Worm (Caenorhabditis elegans) whole organism, dauer: Measurements from ENCODE around the gene F20D12.12.
"Not testable (repeated sequence)": the region's sequence is repeated elsewhere in the genome, so short reads cannot be mapped to it uniquely, and the experiment has no call there.

Experiments
- unc-62 ChIP-seq: sonication (generic microtip); optimal IDR thresholded peaks from 2 replicates; lab custom pipeline; 2017; ENCODE audit warnings: missing biosample characterization, missing genetic modification reagents, missing genetic modification characterization

The F20D12.12 gene

DNA sequence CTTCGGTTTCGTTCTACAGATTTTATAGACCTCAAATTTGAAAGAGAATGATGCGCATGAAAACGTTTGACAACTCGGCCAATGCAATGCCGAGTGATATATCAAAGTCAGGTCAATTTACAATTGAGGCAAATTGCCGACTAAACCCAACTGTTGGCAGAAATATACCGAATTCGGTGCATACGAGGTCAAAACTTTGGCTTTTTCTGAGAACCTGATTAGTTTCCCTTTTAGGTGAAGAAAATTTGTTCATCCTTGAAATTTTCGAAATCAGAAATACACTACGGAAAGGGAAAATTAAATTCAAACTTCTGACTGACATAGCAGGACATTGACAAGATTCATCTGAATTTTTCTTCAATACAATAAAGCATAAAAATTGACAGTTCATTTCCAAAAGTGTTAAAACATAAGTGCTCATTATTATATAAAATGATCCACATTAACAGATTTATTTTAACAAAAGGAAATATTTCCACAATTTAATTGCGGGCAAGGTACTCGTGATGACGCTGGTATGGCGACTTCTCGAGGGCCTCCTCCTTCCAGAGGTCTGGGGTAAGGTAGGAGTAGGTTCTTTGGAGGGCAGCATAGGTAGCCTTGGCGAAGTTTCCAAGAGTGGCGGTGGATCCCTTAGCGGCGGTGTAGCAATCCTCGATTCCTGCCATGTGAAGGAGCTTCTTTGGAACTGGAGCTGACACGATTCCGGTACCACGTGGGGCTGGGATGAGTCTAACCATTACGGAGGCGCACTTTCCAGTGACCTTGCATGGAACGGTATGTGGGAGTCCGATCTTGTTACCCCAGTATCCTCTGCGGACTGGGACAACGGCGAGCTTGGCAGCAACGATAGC lies 22.0 kb upstream of the F20D12.12 start:
- no peak for TF ChIP-seq unc-62 (GFP tag; lab: Kevin White, UChicago)

- TF ChIP-seq unc-62 (GFP tag; lab: Kevin White, UChicago) = no peak
These were observed 21.0 kb upstream of the F20D12.12 start, which contains the start of gene rps-2 for ce11 chrIV:7926102-7926840. rps-2 (minus strand) TSS chrIV:7926391.

DNA sequence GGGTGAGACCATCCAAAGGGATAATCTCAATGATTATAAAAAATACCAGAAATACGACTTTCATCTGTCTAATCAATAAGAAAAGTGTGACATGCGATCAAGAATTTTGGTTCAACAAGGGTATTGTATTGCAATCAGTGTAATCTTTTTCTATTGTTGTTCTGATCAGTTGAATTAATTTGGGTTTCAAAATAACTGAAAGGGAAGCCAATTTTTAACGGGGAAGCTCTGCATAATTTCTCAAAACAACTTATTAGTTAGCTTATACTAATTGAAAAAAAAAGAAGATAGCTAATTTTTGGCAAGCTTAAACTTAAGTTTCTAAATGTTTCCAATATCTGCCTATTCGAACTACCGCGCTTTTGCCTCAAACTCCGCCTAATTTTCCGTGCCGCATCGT lies 20.0 kb upstream of the F20D12.12 start, which contains the start of gene C49H3.12:
TSS of gene C49H3.12 (minus strand) at position 101 of the 400 bp plus-strand sequence.
- TF ChIP-seq unc-62 (GFP tag; lab: Kevin White, UChicago) = no peak

- no peak for TF ChIP-seq unc-62 (GFP tag; lab: Kevin White, UChicago)
These were observed 19.4 kb upstream of the F20D12.12 start, which contains the start of gene gcy-8 for ce11 chrIV:7927852-7928251. gcy-8 (plus strand) TSS chrIV:7928152.

ce11 chrIV:7931873-7932272 lies 15.4 kb upstream of the F20D12.12 start:
- no peak for TF ChIP-seq unc-62 (GFP tag; lab: Kevin White, UChicago)

- no peak for TF ChIP-seq unc-62 (GFP tag; lab: Kevin White, UChicago)
These were observed 13.5 kb upstream of the F20D12.12 start, which contains the start of gene bbs-2 for ce11 chrIV:7933733-7934132. bbs-2 (plus strand) TSS chrIV:7934033.

- no peak for TF ChIP-seq unc-62 (GFP tag; lab: Kevin White, UChicago)
These were observed 8.4 kb upstream of the F20D12.12 start, which contains the start of gene F20D12.7 for ce11 chrIV:7938834-7939233. F20D12.7 (minus strand) TSS chrIV:7938934.

DNA sequence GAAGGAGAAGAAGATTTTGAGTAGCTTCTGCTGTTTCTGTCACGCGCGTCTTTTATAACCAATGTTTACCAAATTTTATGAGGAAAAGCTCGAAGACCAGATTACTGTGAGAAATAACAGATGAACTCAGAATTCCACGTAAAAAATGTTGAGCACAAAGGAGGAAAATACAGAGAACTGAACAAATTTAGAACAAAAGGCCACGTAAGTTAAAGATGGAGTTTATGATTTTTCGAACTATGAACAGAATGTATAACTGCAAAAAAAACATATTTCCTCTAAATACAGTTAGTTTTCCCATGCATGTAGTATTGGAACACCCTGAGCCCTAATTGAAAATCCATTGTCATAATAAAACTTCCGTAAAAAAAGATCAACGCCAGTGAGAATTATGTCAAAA lies 6.3 kb upstream of the F20D12.12 start, which contains the start of gene exc-9:
TSS of gene exc-9 (minus strand) at position 101 of the 400 bp plus-strand sequence.
- TF ChIP-seq unc-62 (GFP tag; lab: Kevin White, UChicago) = no peak

ce11 chrIV:7943272-7943671 lies 4.0 kb upstream of the F20D12.12 start:
- no peak for TF ChIP-seq unc-62 (GFP tag; lab: Kevin White, UChicago)

DNA sequence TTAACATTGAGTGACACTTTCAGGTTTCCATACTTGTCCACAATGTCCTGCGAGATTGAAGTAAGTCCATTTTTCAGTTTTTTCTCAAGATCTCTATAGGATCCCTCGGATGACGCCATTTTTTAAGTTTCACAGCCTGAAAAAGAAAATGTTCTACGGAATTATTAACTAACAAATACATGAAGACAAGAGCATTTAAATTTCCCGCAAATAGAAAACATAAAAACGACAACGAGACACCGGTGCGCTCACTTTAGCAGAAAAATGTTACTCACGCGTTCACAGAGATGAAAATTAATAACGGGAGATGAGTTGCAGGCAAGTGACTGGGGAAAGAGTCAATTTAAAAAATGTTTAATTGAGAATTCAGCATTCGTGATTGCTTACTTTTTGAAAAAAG lies 783 bp upstream of the F20D12.12 start, which contains the start of gene czw-1:
TSS of gene czw-1 (minus strand) at position 369 of the 400 bp plus-strand sequence.
- TF ChIP-seq unc-62 (GFP tag; lab: Kevin White, UChicago) = no peak

ce11 chrIV:7948290-7948689 lies 1.1 kb downstream of the F20D12.12 start, which contains the start of gene mcm-3AP:
mcm-3AP (plus strand) TSS chrIV:7948672.
- not testable (repeated sequence) for TF ChIP-seq unc-62 (GFP tag; lab: Kevin White, UChicago)

DNA sequence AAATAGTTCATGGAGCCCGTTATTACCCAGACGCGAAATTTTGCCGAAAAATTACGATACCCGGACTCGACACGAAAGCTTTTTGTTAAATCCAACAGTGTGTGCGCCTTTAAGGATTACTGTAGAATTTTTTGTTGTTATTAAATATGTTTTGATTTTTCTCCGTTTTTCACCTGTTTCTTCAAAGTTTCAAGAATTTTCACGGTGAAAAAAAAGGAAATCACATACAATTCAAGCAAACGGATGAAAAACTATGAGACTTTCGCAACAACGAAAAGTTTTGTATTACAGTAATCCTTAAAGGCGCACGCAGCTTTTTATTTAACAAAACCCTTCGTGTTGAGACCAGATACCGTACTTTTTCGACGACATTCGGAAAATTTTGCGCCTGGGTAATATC lies 6.8 kb downstream of the F20D12.12 start:
- no peak for TF ChIP-seq unc-62 (GFP tag; lab: Kevin White, UChicago)

DNA sequence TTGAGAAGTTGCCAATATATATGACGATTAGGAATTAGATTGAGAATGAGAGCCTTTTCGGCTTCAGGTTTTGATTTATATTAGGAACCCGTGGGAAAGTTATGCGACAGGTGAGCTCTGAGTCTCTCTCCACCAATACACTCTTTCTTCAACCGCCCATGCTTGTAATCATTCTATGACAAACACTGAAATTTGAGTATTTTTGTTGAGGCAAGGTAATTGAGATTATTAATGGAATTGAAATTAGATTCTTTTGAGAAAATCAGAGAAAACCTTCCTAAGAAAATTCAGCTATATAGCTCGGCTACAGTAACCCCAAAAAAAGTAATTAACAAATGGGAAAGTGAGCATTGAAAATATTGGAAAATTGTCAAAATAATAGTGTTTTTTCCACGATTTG lies 8.6 kb downstream of the F20D12.12 start, which contains the start of gene ceh-19:
TSS of gene ceh-19 (minus strand) at position 101 of the 400 bp plus-strand sequence.
- TF ChIP-seq unc-62 (GFP tag; lab: Kevin White, UChicago) = no peak

DNA sequence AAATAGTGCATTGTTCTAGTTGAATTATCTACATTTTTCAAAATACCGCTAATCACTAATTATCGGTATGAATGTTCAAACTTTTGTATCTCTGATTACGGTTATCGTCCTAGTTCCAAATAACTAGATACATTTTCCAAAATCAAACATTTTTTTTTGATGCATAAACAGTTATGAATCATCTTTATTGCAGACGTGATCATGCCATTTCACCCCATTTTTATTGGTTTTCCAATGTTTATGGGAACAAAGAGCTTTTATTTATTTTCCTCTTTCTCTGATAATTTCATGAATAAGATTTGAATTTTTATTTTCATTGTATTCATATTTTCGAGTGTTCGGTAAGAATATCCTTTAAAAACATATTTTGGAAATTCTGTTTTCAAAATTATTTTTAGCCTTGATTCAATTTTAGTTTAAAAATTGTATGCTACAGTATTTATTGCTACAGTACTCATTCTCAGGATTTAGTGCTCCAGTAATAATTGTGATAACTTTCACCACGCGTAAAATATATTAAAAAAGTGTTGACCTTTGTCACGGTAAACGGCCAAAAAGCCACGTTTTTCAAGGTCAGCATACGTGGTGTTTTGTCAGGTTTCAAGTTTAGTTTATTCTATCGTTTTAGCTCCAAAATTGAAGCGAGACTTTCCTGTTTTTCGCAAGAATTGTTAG lies 9.5 kb downstream of the F20D12.12 start, which contains the start of gene csr-1:
TSS of gene csr-1 (plus strand) at position 625 of the 675 bp plus-strand sequence.
- no peak for TF ChIP-seq unc-62 (GFP tag; lab: Kevin White, UChicago)

ce11 chrIV:7957504-7957903 lies 10.3 kb downstream of the F20D12.12 start, which contains the start of gene frpr-10:
frpr-10 (plus strand) TSS chrIV:7957804.
- no peak for TF ChIP-seq unc-62 (GFP tag; lab: Kevin White, UChicago)
